Worm (Caenorhabditis elegans) whole organism, L4 larva: ENCODE data around the gene gldi-6.
A peak's percentile ranks its signal among the peaks of the same experiment; 100 is the strongest.
"Not testable (repeated sequence)": the region's sequence is repeated elsewhere in the genome, so short reads cannot be mapped to it uniquely, and the experiment has no call there.

Experiments
- F26F4.8 ChIP-seq: fragments of 200-800 bp; sonication (Bioruptor generic); conservative IDR thresholded peaks from 2 replicates; pipeline ENCODE4 v1.3.6; 2022; ENCODE audit warnings: missing genetic modification characterization, missing compliant biosample characterization
- ces-1 ChIP-seq: fragments of 150-350 bp; sonication (generic microtip); optimal IDR thresholded peaks from 4 replicates; lab custom pipeline; 2014; ENCODE audit warnings: missing biosample characterization, missing genetic modification reagents, missing genetic modification characterization
- ctbp-1 ChIP-seq: fragments of 200-800 bp; sonication (Bioruptor generic); IDR thresholded peaks from 2 replicates; pipeline ENCODE4 v1.3.6; 2022; ENCODE audit warnings: missing genetic modification reagents, missing genetic modification characterization, missing compliant biosample characterization
- lin-1 ChIP-seq: fragments of 200-800 bp; sonication (Bioruptor generic); IDR thresholded peaks from 2 replicates; pipeline ENCODE4 v1.3.6; 2022; ENCODE audit warnings: missing genetic modification reagents, missing genetic modification characterization, missing compliant biosample characterization
- lin-39 ChIP-seq: fragments of 150-350 bp; optimal IDR thresholded peaks from 2 replicates; lab custom pipeline; 2014; ENCODE audit warnings: missing biosample characterization, missing genetic modification reagents, missing genetic modification characterization
- mdl-1 ChIP-seq, 2 experiments: fragments of 150-350 bp in 1 of 2; sonication (generic microtip) in 1 of 2; optimal IDR thresholded peaks; 2 replicates each; lab custom pipeline; 2014 to 2017; ENCODE audit warnings: missing biosample characterization in 2 of 2, missing genetic modification characterization in 2 of 2
- pha-4 ChIP-seq, 2 experiments: fragments of 150-350 bp in 1 of 2; fragments of 200-800 bp in 1 of 2; sonication (Bioruptor generic) in 1 of 2; IDR thresholded peaks in 1 of 2; optimal IDR thresholded peaks in 1 of 2; 2 replicates each; pipeline versions ENCODE4 v1.3.6 to Lab custom; 2014 to 2022; ENCODE audit warnings: missing genetic modification characterization in 2 of 2, missing genetic modification reagents in 2 of 2, missing biosample characterization in 1 of 2, missing compliant biosample characterization in 1 of 2
- pqm-1 ChIP-seq: sonication (generic microtip); optimal IDR thresholded peaks from 2 replicates; lab custom pipeline; 2017; ENCODE audit warnings: missing biosample characterization, missing genetic modification characterization
- unc-62 ChIP-seq, 3 experiments: fragments of 150-350 bp in 1 of 3; sonication (generic microtip); optimal IDR thresholded peaks in 2 of 3; peaks in 1 of 3; 1 replicate in 1 of 3; 2 replicates in 2 of 3; lab custom pipeline; 2014 to 2017; ENCODE audit warnings: missing biosample characterization in 3 of 3, missing genetic modification characterization in 3 of 3, missing genetic modification reagents in 3 of 3, missing genotype in 1 of 3
- zag-1 ChIP-seq: fragments of 150-350 bp; optimal IDR thresholded peaks from 2 replicates; lab custom pipeline; 2014; ENCODE audit warnings: missing biosample characterization, missing genetic modification characterization

DNA sequence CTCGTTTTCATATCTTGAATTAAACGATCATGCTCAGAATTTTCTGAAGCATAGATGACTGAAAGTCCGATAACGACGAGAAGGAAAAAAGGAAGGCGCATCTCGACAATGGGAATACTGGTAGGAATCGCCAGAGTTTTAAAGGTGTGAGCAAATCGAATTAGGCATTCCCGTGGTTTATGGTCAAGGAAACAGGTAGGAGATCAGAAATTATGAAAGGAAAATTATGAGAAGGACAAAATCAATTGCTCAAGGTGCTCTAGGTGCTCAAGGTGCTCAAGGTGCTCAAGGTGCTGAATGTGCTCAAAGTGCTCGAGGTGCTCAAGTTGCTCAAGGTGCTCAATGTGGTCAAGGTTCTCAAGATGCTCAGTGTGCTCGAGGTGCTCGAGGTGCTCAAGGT lies 17.8 kb downstream of the gldi-6 start, which contains the start of gene C16C8.10:
- TF ChIP-seq unc-62 (GFP tag; optimal IDR thresholded peaks at IDR 0.05 in 1 of 2; lab: Kevin White, UChicago): peak in 1 of 2 experiments; percentile 23
- TF ChIP-seq unc-62 (tag; optimal IDR thresholded peaks at IDR 0.05; lab: Kevin White, UChicago); mdl-1 (tag; optimal IDR thresholded peaks at IDR 0.05; lab: Kevin White, UChicago); ctbp-1 (GFP tag; lab: Robert Waterston, UW); F26F4.8; ces-1; zag-1 (tag; lab: Kevin White, UChicago); pqm-1 (tag; lab: Kevin White, UChicago); lin-1 (GFP tag; lab: Robert Waterston, UW); pha-4 (GFP tag; IDR thresholded peaks at IDR 0.05; lab: Robert Waterston, UW); pha-4 (tag; optimal IDR thresholded peaks at IDR 0.05; lab: Kevin White, UChicago); lin-39 (tag; lab: Kevin White, UChicago): not testable (repeated sequence)
